Worm (Caenorhabditis elegans): ENCODE results near the gene ace-3.

ace-3 gene

ce11 chrII:14205335-14205734 lies at the start of gene ace-3:
ace-3 (plus strand) TSS chrII:14205635.
- TF ChIP-seq zip-8 (tag; optimal IDR thresholded peaks at IDR 0.05) (no peak), ztf-11 (tag; optimal IDR thresholded peaks at IDR 0.05) (no peak), bed-3 (GFP tag; optimal IDR thresholded peaks at IDR 0.05) (no peak)

- TF ChIP-seq bed-3 (GFP tag; optimal IDR thresholded peaks at IDR 0.05): no peak
- TF ChIP-seq elt-1 (tag; optimal IDR thresholded peaks at IDR 0.05; ENCODE audit: borderline replicate concordance, insufficient read depth): no peak
- no peak for TF ChIP-seq mls-2 (tag; optimal IDR thresholded peaks at IDR 0.05)
- no peak for TF ChIP-seq elt-3 (tag; optimal IDR thresholded peaks at IDR 0.05)
- no peak for TF ChIP-seq ces-1 (GFP tag; optimal IDR thresholded peaks at IDR 0.05)
- TF ChIP-seq sptf-1 (tag; optimal IDR thresholded peaks at IDR 0.05): no peak
- TF ChIP-seq nhr-76 (tag; optimal IDR thresholded peaks at IDR 0.05): no peak
- no peak for TF ChIP-seq lin-13 (tag; optimal IDR thresholded peaks at IDR 0.05)
- no peak for TF ChIP-seq mep-1 (tag; optimal IDR thresholded peaks at IDR 0.05)
- no peak for TF ChIP-seq M03D4.4 (tag; optimal IDR thresholded peaks at IDR 0.05)
- TF ChIP-seq lsy-2 (tag; optimal IDR thresholded peaks at IDR 0.05): no peak
- no peak for TF ChIP-seq unc-62 (GFP tag; optimal IDR thresholded peaks at IDR 0.05)
Observed at ce11 chrII:14165430-14165929, 40.0 kb upstream of the ace-3 start.

- TF ChIP-seq hlh-1 (tag; optimal IDR thresholded peaks at IDR 0.05) (no peak), lin-13 (tag; optimal IDR thresholded peaks at IDR 0.05) (no peak), zip-8 (tag; optimal IDR thresholded peaks at IDR 0.05) (no peak), nhr-76 (tag; optimal IDR thresholded peaks at IDR 0.05) (no peak), lsy-2 (tag; optimal IDR thresholded peaks at IDR 0.05) (no peak), bed-3 (GFP tag; optimal IDR thresholded peaks at IDR 0.05) (no peak), drap-1 (GFP tag; optimal IDR thresholded peaks at IDR 0.05) (no peak), elt-1 (tag; optimal IDR thresholded peaks at IDR 0.05; ENCODE audit: borderline replicate concordance, insufficient read depth) (no peak), ceh-39 (tag; optimal IDR thresholded peaks at IDR 0.05) (no peak), pha-4 (tag; optimal IDR thresholded peaks at IDR 0.05) (no peak), unc-120 (tag; optimal IDR thresholded peaks at IDR 0.05; ENCODE audit: poor library complexity, severe bottlenecking) (no peak), unc-62 (GFP tag; optimal IDR thresholded peaks at IDR 0.05) (no peak), blmp-1 (tag; optimal IDR thresholded peaks at IDR 0.05) (no peak), nhr-12 (tag; optimal IDR thresholded peaks at IDR 0.05) (no peak), ces-1 (GFP tag; optimal IDR thresholded peaks at IDR 0.05) (no peak), ceh-43 (GFP tag; optimal IDR thresholded peaks at IDR 0.05) (no peak), mls-2 (tag; optimal IDR thresholded peaks at IDR 0.05) (no peak), ztf-11 (tag; optimal IDR thresholded peaks at IDR 0.05) (no peak), mep-1 (tag; optimal IDR thresholded peaks at IDR 0.05) (no peak)
Observed at ce11 chrII:14171558-14171957, 33.9 kb upstream of the ace-3 start, which contains the start of gene eat-2. eat-2 (minus strand) TSS chrII:14171658.

ce11 chrII:14173176-14173575 lies 32.3 kb upstream of the ace-3 start:
- no peak for TF ChIP-seq lin-32 (GFP tag; optimal IDR thresholded peaks at IDR 0.05)
- TF ChIP-seq cnd-1 (tag; optimal IDR thresholded peaks at IDR 0.05): no peak
- no peak for TF ChIP-seq zip-8 (tag; optimal IDR thresholded peaks at IDR 0.05)
- TF ChIP-seq nhr-237 (tag; optimal IDR thresholded peaks at IDR 0.05): no peak
- TF ChIP-seq unc-120 (tag; optimal IDR thresholded peaks at IDR 0.05; ENCODE audit: poor library complexity, severe bottlenecking): no peak
- TF ChIP-seq nhr-2 (tag; optimal IDR thresholded peaks at IDR 0.05): no peak
- TF ChIP-seq lsy-2 (tag; optimal IDR thresholded peaks at IDR 0.05): no peak
- TF ChIP-seq ceh-83 (GFP tag; optimal IDR thresholded peaks at IDR 0.05): no peak
- TF ChIP-seq M03D4.4 (tag; optimal IDR thresholded peaks at IDR 0.05): no peak
- TF ChIP-seq unc-62 (GFP tag; optimal IDR thresholded peaks at IDR 0.05): no peak
- TF ChIP-seq nhr-12 (tag; optimal IDR thresholded peaks at IDR 0.05): no peak
- TF ChIP-seq tbx-8 (GFP tag; optimal IDR thresholded peaks at IDR 0.05): no peak
- TF ChIP-seq sptf-1 (tag; optimal IDR thresholded peaks at IDR 0.05): no peak
- no peak for TF ChIP-seq drap-1 (GFP tag; optimal IDR thresholded peaks at IDR 0.05)
- TF ChIP-seq mls-2 (tag; optimal IDR thresholded peaks at IDR 0.05): no peak
- no peak for TF ChIP-seq ces-1 (GFP tag; optimal IDR thresholded peaks at IDR 0.05)
- no peak for TF ChIP-seq lin-13 (tag; optimal IDR thresholded peaks at IDR 0.05)
- TF ChIP-seq snpc-4 (tag; optimal IDR thresholded peaks at IDR 0.05): no peak
- TF ChIP-seq mab-5 (tag; optimal IDR thresholded peaks at IDR 0.05): no peak

ce11 chrII:14175099-14175498 lies 30.3 kb upstream of the ace-3 start, which contains the start of gene Y48B6A.5:
Y48B6A.5 (minus strand) TSS chrII:14175199.
- no peak for TF ChIP-seq ceh-39 (tag; optimal IDR thresholded peaks at IDR 0.05)
- no peak for TF ChIP-seq nhr-76 (tag; optimal IDR thresholded peaks at IDR 0.05)
- no peak for TF ChIP-seq unc-62 (GFP tag; optimal IDR thresholded peaks at IDR 0.05)
- no peak for TF ChIP-seq drap-1 (GFP tag; optimal IDR thresholded peaks at IDR 0.05)
- no peak for TF ChIP-seq ceh-83 (GFP tag; optimal IDR thresholded peaks at IDR 0.05)
- TF ChIP-seq ces-1 (GFP tag; optimal IDR thresholded peaks at IDR 0.05): no peak
- TF ChIP-seq flh-1 (GFP tag; optimal IDR thresholded peaks at IDR 0.05): no peak
- TF ChIP-seq nhr-12 (tag; optimal IDR thresholded peaks at IDR 0.05): no peak

Measured in whole organism, mixed stage, embryonic.